Worm (Caenorhabditis elegans): ENCODE results near the gene rnr-2.

DNA sequence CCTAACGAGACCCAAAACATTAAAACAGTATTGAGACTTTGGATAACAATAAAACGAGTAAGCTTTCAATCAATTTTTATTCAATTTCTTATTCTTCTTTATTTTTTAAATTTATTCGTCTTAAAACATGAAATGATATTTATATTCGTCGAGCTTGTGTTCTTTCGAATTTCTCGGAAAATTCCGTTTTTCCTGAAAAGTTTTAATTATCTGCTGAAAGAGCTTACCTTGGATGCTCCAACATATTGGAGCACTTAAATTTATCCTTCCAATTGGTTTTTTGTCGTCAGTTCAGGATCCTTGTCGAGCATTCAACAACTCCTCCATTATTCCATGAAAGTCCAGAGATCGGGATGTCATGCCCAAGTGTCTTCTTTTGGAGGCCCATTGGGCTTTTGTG is 11.3 kb downstream of the rnr-2 start:
- TF ChIP-seq nhr-11 (tag; optimal IDR thresholded peaks at IDR 0.05), result no peak
- TF ChIP-seq aly-2 (tag; optimal IDR thresholded peaks at IDR 0.05), result no peak
- no peak for TF ChIP-seq pha-4 (tag; optimal IDR thresholded peaks at IDR 0.05)
- TF ChIP-seq ceh-82 (tag; optimal IDR thresholded peaks at IDR 0.05), result no peak
- no peak for TF ChIP-seq fos-1 (tag; optimal IDR thresholded peaks at IDR 0.05)
- no peak for TF ChIP-seq tbx-2 (tag; optimal IDR thresholded peaks at IDR 0.05)
- TF ChIP-seq nfya-1 (tag; optimal IDR thresholded peaks at IDR 0.05; ENCODE audit: insufficient read depth), result no peak
- TF ChIP-seq nhr-76 (tag; optimal IDR thresholded peaks at IDR 0.05), result no peak
- TF ChIP-seq ztf-4 (tag; optimal IDR thresholded peaks at IDR 0.05), result no peak
- no peak for TF ChIP-seq jun-1 (tag; optimal IDR thresholded peaks at IDR 0.05)
- TF ChIP-seq nhr-12 (tag; optimal IDR thresholded peaks at IDR 0.05), result no peak
- TF ChIP-seq unc-62 (GFP tag; optimal IDR thresholded peaks at IDR 0.05), result no peak

All from whole organism, L3 larva.